Worm (Caenorhabditis elegans) whole organism, L2 larva: ENCODE results near the gene str-248.
"Not testable (repeated sequence)": the region's sequence is repeated elsewhere in the genome, so short reads cannot be mapped to it uniquely, and the experiment has no call there.

Source experiments
- C34F6.9 ChIP-seq: fragments of 150-350 bp; optimal IDR thresholded peaks from 2 replicates; lab custom pipeline; 2014; ENCODE audit warnings: missing biosample characterization, missing genetic modification characterization
- R02D3.7 ChIP-seq: fragments of 150-350 bp; optimal IDR thresholded peaks from 2 replicates; lab custom pipeline; 2014; ENCODE audit warnings: missing biosample characterization, missing genetic modification characterization
- ZK546.5 ChIP-seq: sonication (generic microtip); optimal IDR thresholded peaks from 2 replicates; lab custom pipeline; 2017; ENCODE audit warnings: missing biosample characterization, missing genetic modification characterization
- lsy-2 ChIP-seq, 2 experiments: fragments of 150-350 bp in 1 of 2; sonication (generic microtip) in 1 of 2; optimal IDR thresholded peaks; 2 replicates each; lab custom pipeline; 2014 to 2017; ENCODE audit warnings: missing biosample characterization in 2 of 2, missing genetic modification characterization in 2 of 2
- nhr-12 ChIP-seq: fragments of 150-350 bp; optimal IDR thresholded peaks from 2 replicates; lab custom pipeline; 2014; ENCODE audit warnings: missing biosample characterization, missing genetic modification characterization
- ztf-11 ChIP-seq: sonication (generic microtip); optimal IDR thresholded peaks from 2 replicates; lab custom pipeline; 2017; ENCODE audit warnings: missing biosample characterization, missing genetic modification characterization

ce11 chrV:15643192-15643591 is 13.7 kb upstream of the str-248 start, which contains the start of gene C55A1.4:
- TF ChIP-seq R02D3.7 (tag; lab: Kevin White, UChicago); nhr-12 (tag; lab: Kevin White, UChicago); ztf-11 (tag; lab: Kevin White, UChicago); C34F6.9 (tag; lab: Kevin White, UChicago); lsy-2 (tag; optimal IDR thresholded peaks at IDR 0.05; lab: Kevin White, UChicago); ZK546.5 (tag; lab: Kevin White, UChicago): not testable (repeated sequence)
